Worm (Caenorhabditis elegans) whole organism, early embryonic: Measurements from ENCODE around the gene ZK84.1.

ENCODE experiments used
- B0310.2 ChIP-seq: sonication (generic microtip); optimal IDR thresholded peaks from 2 replicates; lab custom pipeline; 2016; ENCODE audit warnings: mild to moderate bottlenecking, missing genetic modification characterization, missing compliant biosample characterization
- F13C5.2 ChIP-seq: sonication (generic microtip); optimal IDR thresholded peaks from 2 replicates; lab custom pipeline; 2017; ENCODE audit warnings: mild to moderate bottlenecking, missing genetic modification characterization, inconsistent platforms, missing compliant biosample characterization
- aly-1 ChIP-seq: sonication (generic microtip); optimal IDR thresholded peaks from 2 replicates; lab custom pipeline; 2016; ENCODE audit warnings: missing genetic modification characterization, missing compliant biosample characterization
- ama-1 ChIP-seq: fragments of 150-350 bp; optimal IDR thresholded peaks from 2 replicates; lab custom pipeline; 2014
- ceh-13 ChIP-seq: fragments of 200-800 bp; sonication (Bioruptor generic); optimal IDR thresholded peaks from 2 replicates; lab custom pipeline; 2018; ENCODE audit warnings: mild to moderate bottlenecking, missing genetic modification characterization, missing compliant biosample characterization
- ceh-36 ChIP-seq: sonication (generic microtip); optimal IDR thresholded peaks from 2 replicates; lab custom pipeline; 2016; ENCODE audit warnings: missing genetic modification characterization, inconsistent platforms, missing compliant biosample characterization
- ets-7 ChIP-seq: sonication (generic microtip); optimal IDR thresholded peaks from 2 replicates; lab custom pipeline; 2016; ENCODE audit warnings: missing genotype, missing genetic modification characterization, missing compliant biosample characterization
- flt-1 ChIP-seq: fragments of 200-800 bp; sonication (Bioruptor generic); IDR thresholded peaks from 2 replicates; pipeline ENCODE4 v1.3.6; 2022; ENCODE audit warnings: missing genetic modification characterization, missing compliant biosample characterization
- hmbx-1 ChIP-seq: sonication (generic microtip); optimal IDR thresholded peaks from 2 replicates; lab custom pipeline; 2016; ENCODE audit warnings: mild to moderate bottlenecking, missing genetic modification characterization, missing compliant biosample characterization
- hmg-4 ChIP-seq: fragments of 200-800 bp; sonication (Bioruptor generic); optimal IDR thresholded peaks from 2 replicates; lab custom pipeline; 2018; ENCODE audit warnings: mild to moderate bottlenecking, missing genetic modification characterization, missing compliant biosample characterization
- hnd-1 ChIP-seq: sonication (generic microtip); optimal IDR thresholded peaks from 2 replicates; lab custom pipeline; 2016; ENCODE audit warnings: missing genetic modification characterization, missing compliant biosample characterization
- pes-1 ChIP-seq: fragments of 200-800 bp; sonication (Bioruptor generic); IDR thresholded peaks from 2 replicates; pipeline ENCODE4 v1.3.6; 2022; ENCODE audit warnings: missing genetic modification reagents, missing genetic modification characterization, missing compliant biosample characterization
- scrt-1 ChIP-seq: fragments of 200-800 bp; sonication (Bioruptor generic); IDR thresholded peaks from 2 replicates; pipeline ENCODE4 v1.3.6; 2022; ENCODE audit warnings: missing genetic modification characterization, missing compliant biosample characterization
- sea-1 ChIP-seq: fragments of 200-800 bp; sonication (Bioruptor generic); conservative IDR thresholded peaks from 2 replicates; pipeline ENCODE4 v1.3.6; 2022; ENCODE audit warnings: missing genetic modification characterization, missing compliant biosample characterization
- tbx-11 ChIP-seq: fragments of 200-800 bp; sonication (Bioruptor generic); IDR thresholded peaks from 2 replicates; pipeline ENCODE4 v1.3.6; 2022; ENCODE audit warnings: missing genetic modification characterization, missing compliant biosample characterization
- tbx-37 ChIP-seq: fragments of 200-800 bp; sonication (Bioruptor generic); conservative IDR thresholded peaks from 2 replicates; pipeline ENCODE4 v1.3.6; 2022; ENCODE audit warnings: missing genetic modification reagents, missing genetic modification characterization, missing compliant biosample characterization
- tra-4 ChIP-seq: sonication (generic microtip); optimal IDR thresholded peaks from 2 replicates; lab custom pipeline; 2017; ENCODE audit warnings: missing genetic modification characterization, missing compliant biosample characterization

ZK84.1 gene

ce11 chrII:6031106-6031505, 10.7 kb downstream of the ZK84.1 start, which contains the start of gene frpr-16:
frpr-16 (minus strand) TSS chrII:6031206.
- TF ChIP-seq aly-1 (tag; lab: Kevin White, UChicago): no peak
- no peak for TF ChIP-seq ama-1 (lab: Kevin White, UChicago)
- TF ChIP-seq hmbx-1 (tag; lab: Kevin White, UChicago): no peak
- TF ChIP-seq tbx-11 (GFP tag; lab: Robert Waterston, UW): no peak
- no peak for TF ChIP-seq flt-1 (GFP tag; lab: Robert Waterston, UW)
- TF ChIP-seq hnd-1 (tag; lab: Kevin White, UChicago): no peak
- TF ChIP-seq scrt-1: no peak
- TF ChIP-seq B0310.2 (tag; lab: Kevin White, UChicago): no peak
- no peak for TF ChIP-seq ceh-13 (GFP tag; lab: Kevin White, UChicago)
- no peak for TF ChIP-seq tra-4 (tag; lab: Kevin White, UChicago)
- no peak for TF ChIP-seq sea-1 (GFP tag; lab: Robert Waterston, UW)
- TF ChIP-seq hmg-4 (GFP tag; lab: Kevin White, UChicago): no peak
- TF ChIP-seq ceh-36: no peak
- TF ChIP-seq F13C5.2 (tag; lab: Kevin White, UChicago): no peak
- TF ChIP-seq ets-7 (tag; lab: Kevin White, UChicago): no peak
- no peak for TF ChIP-seq pes-1 (GFP tag; lab: Robert Waterston, UW)

ce11 chrII:6043166-6043565, 22.7 kb downstream of the ZK84.1 start, which contains the start of gene R12C12.10:
R12C12.10 (minus strand) TSS chrII:6043266.
- TF ChIP-seq sea-1 (GFP tag; lab: Robert Waterston, UW) (no peak), pes-1 (GFP tag; lab: Robert Waterston, UW) (no peak), tra-4 (tag; lab: Kevin White, UChicago) (no peak), ceh-13 (GFP tag; lab: Kevin White, UChicago) (no peak), hmg-4 (GFP tag; lab: Kevin White, UChicago) (no peak), ets-7 (tag; lab: Kevin White, UChicago) (no peak), tbx-11 (GFP tag; lab: Robert Waterston, UW) (no peak)

ce11 chrII:6045048-6045447, 24.6 kb downstream of the ZK84.1 start, which contains the start of gene R12C12.5:
R12C12.5 (minus strand) TSS chrII:6045148.
- TF ChIP-seq hmg-4 (GFP tag; lab: Kevin White, UChicago) (no peak), aly-1 (tag; lab: Kevin White, UChicago) (no peak), ama-1 (lab: Kevin White, UChicago) (no peak), B0310.2 (tag; lab: Kevin White, UChicago) (no peak), ceh-13 (GFP tag; lab: Kevin White, UChicago) (no peak), pes-1 (GFP tag; lab: Robert Waterston, UW) (no peak), F13C5.2 (tag; lab: Kevin White, UChicago) (no peak), hmbx-1 (tag; lab: Kevin White, UChicago) (no peak)

ce11 chrII:6046023-6046631, 25.7 kb downstream of the ZK84.1 start:
- TF ChIP-seq ceh-13 (GFP tag; lab: Kevin White, UChicago) (no peak), hnd-1 (tag; lab: Kevin White, UChicago) (no peak), hmg-4 (GFP tag; lab: Kevin White, UChicago) (no peak), B0310.2 (tag; lab: Kevin White, UChicago) (no peak), tbx-11 (GFP tag; lab: Robert Waterston, UW) (no peak), tbx-37 (GFP tag; lab: Robert Waterston, UW) (no peak), hmbx-1 (tag; lab: Kevin White, UChicago) (no peak), scrt-1 (no peak), pes-1 (GFP tag; lab: Robert Waterston, UW) (no peak), ets-7 (tag; lab: Kevin White, UChicago) (no peak), sea-1 (GFP tag; lab: Robert Waterston, UW) (no peak), ceh-36 (no peak), F13C5.2 (tag; lab: Kevin White, UChicago) (no peak), aly-1 (tag; lab: Kevin White, UChicago) (no peak), flt-1 (GFP tag; lab: Robert Waterston, UW) (no peak)

- TF ChIP-seq tbx-11 (GFP tag; lab: Robert Waterston, UW) (no peak), sea-1 (GFP tag; lab: Robert Waterston, UW) (no peak), scrt-1 (no peak), tra-4 (tag; lab: Kevin White, UChicago) (no peak), hnd-1 (tag; lab: Kevin White, UChicago) (no peak), B0310.2 (tag; lab: Kevin White, UChicago) (no peak), pes-1 (GFP tag; lab: Robert Waterston, UW) (no peak; the same call in 1 of the 2 replicates), flt-1 (GFP tag; lab: Robert Waterston, UW) (peak; percentile 70), tbx-37 (GFP tag; lab: Robert Waterston, UW) (0 out of 2 replicates have a peak, but pooled peaks have one; percentile 13), aly-1 (tag; lab: Kevin White, UChicago) (no peak), ets-7 (tag; lab: Kevin White, UChicago) (no peak), hmbx-1 (tag; lab: Kevin White, UChicago) (no peak), ceh-36 (peak; percentile 55), hmg-4 (GFP tag; lab: Kevin White, UChicago) (no peak), ceh-13 (GFP tag; lab: Kevin White, UChicago) (no peak), ama-1 (lab: Kevin White, UChicago) (no peak), F13C5.2 (tag; lab: Kevin White, UChicago) (peak; percentile 71)
Observed at ce11 chrII:6047639-6048159, 27.2 kb downstream of the ZK84.1 start, which contains the start of the genes R12C12.6 and ran-5. R12C12.6 (minus strand) TSS chrII:6047867. ran-5 (plus strand) TSS chrII:6048109.

ce11 chrII:6049546-6049945, 29.1 kb downstream of the ZK84.1 start:
- TF ChIP-seq pes-1 (GFP tag; lab: Robert Waterston, UW) (no peak), tbx-37 (GFP tag; lab: Robert Waterston, UW) (no peak), tra-4 (tag; lab: Kevin White, UChicago) (no peak), ceh-13 (GFP tag; lab: Kevin White, UChicago) (no peak), ceh-36 (no peak)
